Worm (Caenorhabditis elegans) whole organism, mixed stage, embryonic: ENCODE measurements around the gene col-41.

Source experiments
- M03D4.4 ChIP-seq: sonication (generic microtip); optimal IDR thresholded peaks from 2 replicates; lab custom pipeline; 2017; ENCODE audit warnings: mild to moderate bottlenecking, missing genetic modification characterization, missing compliant biosample characterization
- bed-3 ChIP-seq: fragments of 200-800 bp; sonication (Bioruptor generic); optimal IDR thresholded peaks from 3 replicates; lab custom pipeline; 2018; ENCODE audit warnings: mild to moderate bottlenecking, missing genetic modification characterization, moderate library complexity, missing compliant biosample characterization
- blmp-1 ChIP-seq: fragments of 150-350 bp; optimal IDR thresholded peaks from 2 replicates; lab custom pipeline; 2014; ENCODE audit warnings: missing biosample characterization, missing genetic modification characterization
- ceh-39 ChIP-seq: fragments of 150-350 bp; optimal IDR thresholded peaks from 2 replicates; lab custom pipeline; 2014; ENCODE audit warnings: missing biosample characterization, missing genetic modification characterization
- ceh-43 ChIP-seq: fragments of 200-800 bp; sonication (Bioruptor generic); optimal IDR thresholded peaks from 2 replicates; lab custom pipeline; 2018; ENCODE audit warnings: mild to moderate bottlenecking, missing genetic modification characterization, moderate library complexity, missing compliant biosample characterization
- ceh-83 ChIP-seq: fragments of 200-800 bp; sonication (Bioruptor generic); optimal IDR thresholded peaks from 2 replicates; lab custom pipeline; 2018; ENCODE audit warnings: mild to moderate bottlenecking, missing genetic modification characterization, missing compliant biosample characterization
- ces-1 ChIP-seq: fragments of 150-350 bp; optimal IDR thresholded peaks from 2 replicates; lab custom pipeline; 2014; ENCODE audit warnings: missing biosample characterization, missing genetic modification reagents, missing genetic modification characterization
- cnd-1 ChIP-seq: fragments of 200-800 bp; sonication (Bioruptor generic); optimal IDR thresholded peaks from 2 replicates; lab custom pipeline; 2018; ENCODE audit warnings: mild to moderate bottlenecking, missing genetic modification characterization, missing compliant biosample characterization
- drap-1 ChIP-seq: fragments of 200-800 bp; sonication (Bioruptor generic); optimal IDR thresholded peaks from 3 replicates; lab custom pipeline; 2018; ENCODE audit warnings: mild to moderate bottlenecking, missing genetic modification characterization, missing compliant biosample characterization
- elt-1 ChIP-seq: sonication (generic microtip); optimal IDR thresholded peaks from 2 replicates; lab custom pipeline; 2017; ENCODE audit warnings: missing genetic modification characterization, mild to moderate bottlenecking, missing compliant biosample characterization, antibody characterized with exemption, moderate library complexity, borderline replicate concordance; ENCODE audit not compliant: insufficient read depth
- elt-3 ChIP-seq: fragments of 150-350 bp; optimal IDR thresholded peaks from 2 replicates; lab custom pipeline; 2014; ENCODE audit warnings: missing biosample characterization, missing genetic modification characterization
- flh-1 ChIP-seq: fragments of 200-800 bp; sonication (Bioruptor generic); optimal IDR thresholded peaks from 2 replicates; lab custom pipeline; 2018; ENCODE audit warnings: mild to moderate bottlenecking, missing genetic modification characterization, moderate library complexity, missing compliant biosample characterization
- ham-2 ChIP-seq: fragments of 200-800 bp; sonication (Bioruptor generic); optimal IDR thresholded peaks from 2 replicates; lab custom pipeline; 2018; ENCODE audit warnings: mild to moderate bottlenecking, missing genetic modification characterization, missing compliant biosample characterization
- hlh-1 ChIP-seq: fragments of 150-350 bp; optimal IDR thresholded peaks from 2 replicates; lab custom pipeline; 2014; ENCODE audit warnings: missing biosample characterization, missing genetic modification reagents, missing genetic modification characterization
- lin-13 ChIP-seq: fragments of 150-350 bp; optimal IDR thresholded peaks from 2 replicates; lab custom pipeline; 2014; ENCODE audit warnings: missing biosample characterization, missing genetic modification characterization
- lin-32 ChIP-seq: fragments of 200-800 bp; sonication (Bioruptor generic); optimal IDR thresholded peaks from 2 replicates; lab custom pipeline; 2018; ENCODE audit warnings: mild to moderate bottlenecking, missing genetic modification characterization, missing compliant biosample characterization
- lsy-2 ChIP-seq: fragments of 150-350 bp; optimal IDR thresholded peaks from 2 replicates; lab custom pipeline; 2014; ENCODE audit warnings: missing biosample characterization, missing genetic modification characterization
- mab-5 ChIP-seq: fragments of 150-350 bp; optimal IDR thresholded peaks from 2 replicates; lab custom pipeline; 2014; ENCODE audit warnings: missing biosample characterization, missing genetic modification characterization
- mep-1 ChIP-seq: fragments of 150-350 bp; optimal IDR thresholded peaks from 2 replicates; lab custom pipeline; 2017; ENCODE audit warnings: missing biosample characterization, missing genetic modification reagents, missing genetic modification characterization, inconsistent platforms
- mls-2 ChIP-seq: sonication (generic microtip); optimal IDR thresholded peaks from 2 replicates; lab custom pipeline; 2016; ENCODE audit warnings: mild to moderate bottlenecking, missing genetic modification characterization, moderate library complexity, missing compliant biosample characterization
- nhr-12 ChIP-seq: fragments of 150-350 bp; optimal IDR thresholded peaks from 2 replicates; lab custom pipeline; 2014; ENCODE audit warnings: missing biosample characterization, missing genetic modification characterization
- nhr-2 ChIP-seq: fragments of 150-350 bp; optimal IDR thresholded peaks from 2 replicates; lab custom pipeline; 2014; ENCODE audit warnings: missing biosample characterization, missing genetic modification characterization
- nhr-237 ChIP-seq: fragments of 150-350 bp; optimal IDR thresholded peaks from 2 replicates; lab custom pipeline; 2014; ENCODE audit warnings: missing biosample characterization, missing genetic modification characterization
- nhr-28 ChIP-seq: fragments of 150-350 bp; optimal IDR thresholded peaks from 2 replicates; lab custom pipeline; 2014; ENCODE audit warnings: missing biosample characterization, missing genetic modification characterization
- nhr-76 ChIP-seq: sonication (generic microtip); optimal IDR thresholded peaks from 2 replicates; lab custom pipeline; 2017; ENCODE audit warnings: missing biosample characterization, missing genetic modification characterization
- pha-4 ChIP-seq: fragments of 150-350 bp; optimal IDR thresholded peaks from 2 replicates; lab custom pipeline; 2018; ENCODE audit warnings: missing biosample characterization, missing genetic modification reagents, missing genetic modification characterization
- sem-2 ChIP-seq: fragments of 200-800 bp; sonication (Bioruptor generic); optimal IDR thresholded peaks from 2 replicates; lab custom pipeline; 2018; ENCODE audit warnings: mild to moderate bottlenecking, missing genetic modification characterization, missing compliant biosample characterization
- snpc-4 ChIP-seq: fragments of 150-350 bp; optimal IDR thresholded peaks from 2 replicates; lab custom pipeline; 2014; ENCODE audit warnings: missing biosample characterization, missing genetic modification characterization
- sptf-1 ChIP-seq: sonication (generic microtip); optimal IDR thresholded peaks from 2 replicates; lab custom pipeline; 2017; ENCODE audit warnings: mild to moderate bottlenecking, missing genetic modification characterization, moderate library complexity, missing compliant biosample characterization
- tbx-8 ChIP-seq: fragments of 200-800 bp; sonication (Bioruptor generic); optimal IDR thresholded peaks from 2 replicates; lab custom pipeline; 2018; ENCODE audit warnings: mild to moderate bottlenecking, missing genetic modification characterization, moderate library complexity, missing compliant biosample characterization
- unc-120 ChIP-seq: sonication (generic microtip); optimal IDR thresholded peaks from 2 replicates; lab custom pipeline; 2017; ENCODE audit warnings: missing genetic modification characterization, missing compliant biosample characterization; ENCODE audit not compliant: poor library complexity, severe bottlenecking
- unc-39 ChIP-seq: fragments of 150-350 bp; optimal IDR thresholded peaks from 2 replicates; lab custom pipeline; 2014; ENCODE audit warnings: missing biosample characterization, missing genetic modification characterization
- unc-62 ChIP-seq: fragments of 150-350 bp; optimal IDR thresholded peaks from 2 replicates; lab custom pipeline; 2014; ENCODE audit warnings: missing biosample characterization, missing genetic modification reagents, missing genetic modification characterization
- zip-8 ChIP-seq: fragments of 150-350 bp; optimal IDR thresholded peaks from 2 replicates; lab custom pipeline; 2014; ENCODE audit warnings: missing biosample characterization, missing genetic modification characterization
- ztf-11 ChIP-seq: fragments of 150-350 bp; optimal IDR thresholded peaks from 2 replicates; lab custom pipeline; 2014; ENCODE audit warnings: missing biosample characterization, missing genetic modification characterization

col-41 gene

DNA sequence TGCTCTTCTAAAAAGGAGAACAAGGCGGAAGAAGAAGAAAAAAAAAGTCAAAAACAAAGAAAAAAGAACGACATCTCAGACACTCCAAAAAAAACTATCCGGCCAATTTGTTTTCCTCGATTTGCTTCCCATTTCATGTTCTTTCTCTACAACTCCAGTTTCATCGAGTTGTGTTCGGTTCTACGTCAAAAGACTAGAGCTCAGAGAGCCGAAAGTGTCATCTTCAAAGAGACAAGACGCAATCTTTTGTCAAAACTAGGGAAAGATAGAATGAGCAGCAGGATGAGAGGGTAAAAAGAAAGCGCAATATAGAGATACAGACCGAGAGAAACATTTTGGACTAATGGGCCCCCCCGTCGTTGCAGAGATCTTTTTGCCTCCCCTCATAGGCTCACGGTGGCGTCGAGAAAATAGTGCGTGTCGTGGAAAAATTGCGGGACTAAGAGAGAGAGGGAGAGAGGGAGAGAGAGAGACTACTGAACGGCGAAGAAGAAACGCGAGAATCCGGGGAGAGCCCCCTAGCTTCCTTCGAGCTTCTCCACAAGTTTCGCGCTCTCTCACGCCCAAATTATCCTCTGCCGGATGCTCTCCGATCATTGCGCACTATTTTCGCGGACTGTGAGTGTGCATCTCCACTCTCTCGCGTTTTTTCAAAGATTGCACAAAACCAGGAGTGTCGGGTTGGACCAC is 12.8 kb upstream of the col-41 start:
- TF ChIP-seq tbx-8 (GFP tag; lab: Kevin White, UChicago) (no peak), snpc-4 (no peak), pha-4 (no peak), nhr-237 (tag; lab: Kevin White, UChicago) (no peak), mab-5 (tag; lab: Kevin White, UChicago) (peak; percentile 4), nhr-28 (no peak), bed-3 (GFP tag; lab: Kevin White, UChicago) (no peak), lin-13 (tag; lab: Kevin White, UChicago) (no peak), lsy-2 (tag; lab: Kevin White, UChicago) (no peak), unc-39 (tag; lab: Kevin White, UChicago) (no peak), ceh-43 (GFP tag; lab: Kevin White, UChicago) (no peak), lin-32 (GFP tag; lab: Kevin White, UChicago) (no peak), unc-120 (tag; lab: Kevin White, UChicago) (peak; percentile 89), drap-1 (GFP tag; lab: Kevin White, UChicago) (peak; percentile 29), elt-1 (tag; lab: Kevin White, UChicago) (no peak), hlh-1 (peak; percentile 65), M03D4.4 (tag; lab: Kevin White, UChicago) (no peak), mep-1 (tag; lab: Kevin White, UChicago) (no peak), sptf-1 (tag; lab: Kevin White, UChicago) (peak; percentile 67), ceh-83 (GFP tag; lab: Kevin White, UChicago) (no peak), cnd-1 (tag; lab: Kevin White, UChicago) (no peak), nhr-2 (tag; lab: Kevin White, UChicago) (no peak), flh-1 (no peak), zip-8 (no peak), blmp-1 (tag; lab: Kevin White, UChicago) (no peak), nhr-76 (tag; lab: Kevin White, UChicago) (no peak), ham-2 (no peak), unc-62 (GFP tag; lab: Kevin White, UChicago) (peak; percentile 72), sem-2 (GFP tag; lab: Kevin White, UChicago) (no peak), ceh-39 (tag; lab: Kevin White, UChicago) (no peak), nhr-12 (tag; lab: Kevin White, UChicago) (no peak), ztf-11 (tag; lab: Kevin White, UChicago) (peak; percentile 4), elt-3 (tag; lab: Kevin White, UChicago) (no peak), mls-2 (tag; lab: Kevin White, UChicago) (peak; percentile 40), ces-1 (GFP tag; lab: Kevin White, UChicago) (peak; percentile 73)

- TF ChIP-seq mls-2 (tag; lab: Kevin White, UChicago) (no peak), elt-1 (tag; lab: Kevin White, UChicago) (no peak), elt-3 (tag; lab: Kevin White, UChicago) (no peak), unc-39 (tag; lab: Kevin White, UChicago) (no peak), mep-1 (tag; lab: Kevin White, UChicago) (no peak), snpc-4 (no peak), zip-8 (no peak), nhr-12 (tag; lab: Kevin White, UChicago) (no peak), sptf-1 (tag; lab: Kevin White, UChicago) (no peak), lin-13 (tag; lab: Kevin White, UChicago) (no peak), ceh-43 (GFP tag; lab: Kevin White, UChicago) (no peak), unc-62 (GFP tag; lab: Kevin White, UChicago) (no peak), ces-1 (GFP tag; lab: Kevin White, UChicago) (no peak), drap-1 (GFP tag; lab: Kevin White, UChicago) (no peak), ceh-83 (GFP tag; lab: Kevin White, UChicago) (no peak), hlh-1 (no peak), flh-1 (no peak), mab-5 (tag; lab: Kevin White, UChicago) (no peak), lsy-2 (tag; lab: Kevin White, UChicago) (no peak)
These were observed 12.2 kb upstream of the col-41 start for ce11 chrX:15188510-15188909.

- no peak for TF ChIP-seq nhr-76 (tag; lab: Kevin White, UChicago)
- no peak for TF ChIP-seq unc-39 (tag; lab: Kevin White, UChicago)
- peak; percentile 38 for TF ChIP-seq ham-2
- peak; percentile 9 for TF ChIP-seq elt-3 (tag; lab: Kevin White, UChicago)
- peak; percentile 52 for TF ChIP-seq M03D4.4 (tag; lab: Kevin White, UChicago)
- peak; percentile 37 for TF ChIP-seq lin-32 (GFP tag; lab: Kevin White, UChicago)
- TF ChIP-seq ceh-43 (GFP tag; lab: Kevin White, UChicago), result no peak
- peak; percentile 7 for TF ChIP-seq nhr-12 (tag; lab: Kevin White, UChicago)
- TF ChIP-seq zip-8, result no peak
- TF ChIP-seq mab-5 (tag; lab: Kevin White, UChicago), result no peak
- TF ChIP-seq nhr-28, result no peak
- peak; percentile 44 for TF ChIP-seq ceh-83 (GFP tag; lab: Kevin White, UChicago)
- peak; percentile 73 for TF ChIP-seq mep-1 (tag; lab: Kevin White, UChicago)
- TF ChIP-seq nhr-237 (tag; lab: Kevin White, UChicago), result peak; percentile 13
- TF ChIP-seq unc-62 (GFP tag; lab: Kevin White, UChicago), result no peak
- peak; percentile 71 for TF ChIP-seq cnd-1 (tag; lab: Kevin White, UChicago)
- TF ChIP-seq hlh-1, result peak; percentile 38
- TF ChIP-seq ces-1 (GFP tag; lab: Kevin White, UChicago), result no peak
- TF ChIP-seq ztf-11 (tag; lab: Kevin White, UChicago), result peak; percentile 15
- peak; percentile 70 for TF ChIP-seq blmp-1 (tag; lab: Kevin White, UChicago)
- peak; percentile 71 for TF ChIP-seq sptf-1 (tag; lab: Kevin White, UChicago)
- peak; percentile 22 for TF ChIP-seq flh-1
- peak; percentile 96 for TF ChIP-seq lin-13 (tag; lab: Kevin White, UChicago)
- TF ChIP-seq drap-1 (GFP tag; lab: Kevin White, UChicago), result peak; percentile 81
- no peak for TF ChIP-seq ceh-39 (tag; lab: Kevin White, UChicago)
- no peak for TF ChIP-seq mls-2 (tag; lab: Kevin White, UChicago)
- TF ChIP-seq lsy-2 (tag; lab: Kevin White, UChicago), result peak; percentile 40
- peak; percentile 89 for TF ChIP-seq pha-4
- no peak for TF ChIP-seq nhr-2 (tag; lab: Kevin White, UChicago)
- TF ChIP-seq elt-1 (tag; lab: Kevin White, UChicago), result no peak
- peak; percentile 44 for TF ChIP-seq unc-120 (tag; lab: Kevin White, UChicago)
These were observed 5.2 kb upstream of the col-41 start, which contains the start of gene pkhm-2 for ce11 chrX:15181454-15181853. pkhm-2 (minus strand) TSS chrX:15181465.
